Worm (Caenorhabditis elegans) whole organism, L4/young adult: ENCODE measurements around the gene pan-1.

Experiments
- W03F9.2 ChIP-seq: fragments of 150-350 bp; optimal IDR thresholded peaks from 2 replicates; lab custom pipeline; 2014; ENCODE audit warnings: missing biosample characterization, missing genetic modification characterization
- dao-5 ChIP-seq: sonication (generic microtip); optimal IDR thresholded peaks from 2 replicates; lab custom pipeline; 2016; ENCODE audit warnings: missing genotype, missing genetic modification characterization, moderate library complexity, missing compliant biosample characterization
- him-1 ChIP-seq: sonication (generic microtip); optimal IDR thresholded peaks from 2 replicates; lab custom pipeline; 2016; ENCODE audit warnings: missing genotype, missing genetic modification reagents, missing genetic modification characterization, missing compliant biosample characterization

DNA sequence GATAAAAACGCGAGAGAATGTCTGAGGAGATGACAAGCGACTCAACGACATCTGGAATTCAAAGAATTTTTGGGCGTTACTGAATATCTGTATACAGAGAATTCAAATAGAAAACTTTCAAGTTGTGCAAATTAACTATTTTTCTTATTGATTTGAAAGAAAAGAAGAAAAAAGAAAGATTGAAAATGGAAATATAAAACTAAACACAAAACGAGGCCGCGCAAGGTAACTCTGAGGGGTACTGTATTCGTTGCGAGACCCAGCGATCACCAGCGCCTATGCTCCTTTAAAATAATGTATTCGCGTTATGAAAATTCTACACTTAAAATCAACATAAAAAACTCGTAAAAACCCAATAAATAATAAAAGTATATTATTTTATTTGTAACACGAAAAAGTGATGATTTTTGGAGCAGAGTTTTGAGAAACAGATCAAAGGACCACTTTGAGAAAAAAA lies 33.3 kb downstream of the pan-1 start, which contains the start of gene asb-1:
- TF ChIP-seq W03F9.2 (tag; lab: Kevin White, UChicago) (no peak), him-1 (tag; lab: Kevin White, UChicago) (no peak), dao-5 (no peak)
